Worm (Caenorhabditis elegans): Measurements from ENCODE around the gene zipt-16.

Gene zipt-16

ce11 chrV:11506347-11506746 is 43.5 kb downstream of the zipt-16 start:
- TF ChIP-seq nhr-11 (tag; optimal IDR thresholded peaks at IDR 0.05): peak; percentile 24
- TF ChIP-seq daf-16 (GFP tag; optimal IDR thresholded peaks at IDR 0.05): peak in 1 of 2 experiments; percentile 97
- no peak for TF ChIP-seq daf-16 (tag; optimal IDR thresholded peaks at IDR 0.05)
- TF ChIP-seq hlh-11 (tag; optimal IDR thresholded peaks at IDR 0.05): peak; percentile 51
- TF ChIP-seq spr-3 (GFP tag; optimal IDR thresholded peaks at IDR 0.05): no peak

- TF ChIP-seq nhr-28 (tag; optimal IDR thresholded peaks at IDR 0.05) (peak; percentile 36), mep-1 (tag; optimal IDR thresholded peaks at IDR 0.05) (no peak), nhr-25 (tag; optimal IDR thresholded peaks at IDR 0.05; ENCODE audit: borderline replicate concordance, insufficient read depth) (peak; percentile 8)
These were observed 46.0 kb downstream of the zipt-16 start, which contains the start of gene ttll-5 for ce11 chrV:11508773-11509172. ttll-5 (plus strand) TSS chrV:11509060.

ce11 chrV:11513432-11513831 is 50.6 kb downstream of the zipt-16 start, which contains the start of gene C55A6.3:
C55A6.3 (minus strand) TSS chrV:11513532.
- no peak for TF ChIP-seq ceh-20 (GFP tag; IDR thresholded peaks at IDR 0.05)
- no peak for TF ChIP-seq ZK337.2 (GFP tag; IDR thresholded peaks at IDR 0.05)
- TF ChIP-seq unc-62 (GFP tag; optimal IDR thresholded peaks at IDR 0.05 in 1 of 2): peak in 1 of 2 experiments; percentile 34
- no peak for TF ChIP-seq unc-62 (tag; optimal IDR thresholded peaks at IDR 0.05)
- no peak for TF ChIP-seq daf-16 (GFP tag; optimal IDR thresholded peaks at IDR 0.05)
- TF ChIP-seq daf-16 (tag; optimal IDR thresholded peaks at IDR 0.05): peak; percentile 9

DNA sequence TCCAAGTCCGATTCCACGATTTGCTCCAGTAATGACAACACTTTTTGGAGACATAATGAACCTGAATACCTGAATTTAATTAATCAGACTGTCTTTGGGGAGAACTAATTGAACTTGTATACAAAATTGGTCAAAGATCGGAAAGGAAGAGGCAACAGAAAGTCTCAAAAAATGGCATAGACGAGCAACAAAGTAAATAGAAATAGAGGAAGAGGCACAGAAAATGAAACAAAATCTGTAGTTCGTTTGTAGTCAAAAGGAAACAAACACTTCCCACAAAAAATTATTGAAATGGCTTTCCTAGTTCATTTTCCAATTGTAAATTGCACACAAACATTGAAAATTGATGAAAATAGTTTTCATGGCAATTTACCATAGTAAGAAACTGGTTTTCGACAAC is 51.9 kb downstream of the zipt-16 start, which contains the start of gene C55A6.6:
Gene C55A6.6, minus strand, starts transcription at position 61 of the 400 bp plus-strand sequence.
- TF ChIP-seq nhr-48 (tag; optimal IDR thresholded peaks at IDR 0.05): no peak
- no peak for TF ChIP-seq lin-38 (GFP tag; IDR thresholded peaks at IDR 0.05)
- no peak for TF ChIP-seq ztf-7 (tag; optimal IDR thresholded peaks at IDR 0.05)
- TF ChIP-seq daf-16 (GFP tag; optimal IDR thresholded peaks at IDR 0.05): no peak
- TF ChIP-seq daf-16 (tag; optimal IDR thresholded peaks at IDR 0.05): peak; percentile 15
- no peak for TF ChIP-seq jun-1 (tag; optimal IDR thresholded peaks at IDR 0.05)
- no peak for TF ChIP-seq nhr-41 (GFP tag; IDR thresholded peaks at IDR 0.05)
- TF ChIP-seq nhr-25 (tag; optimal IDR thresholded peaks at IDR 0.05; ENCODE audit: borderline replicate concordance, insufficient read depth): no peak
- TF ChIP-seq T26A8.4 (GFP tag; IDR thresholded peaks at IDR 0.05): no peak
- TF ChIP-seq zag-1 (tag; optimal IDR thresholded peaks at IDR 0.05): no peak
- no peak for TF ChIP-seq mes-2 (tag; optimal IDR thresholded peaks at IDR 0.05; ENCODE audit: poor library complexity, severe bottlenecking)
- no peak for TF ChIP-seq mxl-2 (GFP tag; conservative IDR thresholded peaks at IDR 0.05)
- no peak for TF ChIP-seq madf-5 (GFP tag; IDR thresholded peaks at IDR 0.05)
- TF ChIP-seq hif-1 (tag; optimal IDR thresholded peaks at IDR 0.05): no peak
- no peak for TF ChIP-seq nhr-11 (tag; optimal IDR thresholded peaks at IDR 0.05)
- TF ChIP-seq saeg-2 (GFP tag; IDR thresholded peaks at IDR 0.05): no peak
- TF ChIP-seq arid-1 (GFP tag; conservative IDR thresholded peaks at IDR 0.05): no peak
- TF ChIP-seq hlh-11 (tag; optimal IDR thresholded peaks at IDR 0.05): no peak
- TF ChIP-seq pqm-1 (tag; optimal IDR thresholded peaks at IDR 0.05): peak; percentile 4
- TF ChIP-seq nhr-42 (GFP tag; IDR thresholded peaks at IDR 0.05): no peak
- TF ChIP-seq nhr-28 (tag; optimal IDR thresholded peaks at IDR 0.05): peak; percentile 81
- no peak for TF ChIP-seq spr-3 (GFP tag; optimal IDR thresholded peaks at IDR 0.05)

- TF ChIP-seq unc-62 (GFP tag; optimal IDR thresholded peaks at IDR 0.05 in 1 of 2) (peak in 1 of 2 experiments; percentile 98), unc-62 (tag; optimal IDR thresholded peaks at IDR 0.05) (no peak), ZK546.5 (tag; optimal IDR thresholded peaks at IDR 0.05) (no peak)
These were observed 52.3 kb downstream of the zipt-16 start for ce11 chrV:11515145-11515544.

DNA sequence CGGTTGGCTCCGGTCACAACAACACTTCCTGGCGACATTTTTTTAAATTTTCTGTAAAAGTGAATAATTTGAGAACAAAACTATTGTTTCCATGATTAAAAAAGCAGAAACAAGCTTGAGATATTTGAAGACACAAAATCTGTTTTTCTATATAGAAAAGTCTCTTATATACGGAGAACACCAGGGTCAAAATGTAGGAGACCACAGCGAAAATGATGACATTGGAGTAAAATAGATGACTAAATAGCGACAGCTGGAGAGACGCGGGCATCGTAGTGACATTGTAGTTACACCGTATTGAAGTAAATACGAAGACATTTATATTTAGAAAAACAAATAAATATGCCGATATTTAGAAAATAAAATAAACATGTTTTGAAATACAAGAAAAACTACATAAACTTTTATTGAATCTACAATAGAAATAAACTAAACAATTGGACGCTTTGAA is 53.4 kb downstream of the zipt-16 start, which contains the start of gene sdz-8:
Gene sdz-8, minus strand, starts transcription at position 51 of the 451 bp plus-strand sequence.
- no peak for TF ChIP-seq dmd-9 (GFP tag; IDR thresholded peaks at IDR 0.05)
- peak; percentile 76 for TF ChIP-seq nhr-28 (tag; optimal IDR thresholded peaks at IDR 0.05)
- TF ChIP-seq daf-16 (GFP tag; optimal IDR thresholded peaks at IDR 0.05): no peak
- TF ChIP-seq daf-16 (tag; optimal IDR thresholded peaks at IDR 0.05): peak; percentile 44

Measured in whole organism, L4 larva.